Fruit fly (Drosophila melanogaster): ENCODE results near the gene CG11927.
A peak's percentile ranks its signal among the peaks of the same experiment; 100 is the strongest.

Gene CG11927

dm6 chr2L:4820448-4821318, 26.9 kb upstream of the CG11927 start:
- TF ChIP-seq CG4328 (GFP tag; optimal IDR thresholded peaks at IDR 0.05) = peak; percentile 49
- no peak; the same call in 2 of the 3 replicates for TF ChIP-seq Aef1 (GFP tag; IDR thresholded peaks at IDR 0.05)
- TF ChIP-seq CG10267 (tag; optimal IDR thresholded peaks at IDR 0.05) = peak; percentile 67
- 0 out of 2 replicates have a peak, but pooled peaks have one; percentile 7 for TF ChIP-seq stc (GFP tag; IDR thresholded peaks at IDR 0.05)
- TF ChIP-seq Deaf1 (tag; optimal IDR thresholded peaks at IDR 0.05) = no peak
- peak; percentile 2 for TF ChIP-seq CG15479 (GFP tag; optimal IDR thresholded peaks at IDR 0.05)
- TF ChIP-seq CG1603 (tag; optimal IDR thresholded peaks at IDR 0.05) = peak; percentile 65
- no peak for TF ChIP-seq Bgb (GFP tag; IDR thresholded peaks at IDR 0.05; ENCODE audit: partially characterized antibody)
- no peak for TF ChIP-seq sc (optimal IDR thresholded peaks at IDR 0.05)
- peak; percentile 70 for TF ChIP-seq sc (GFP tag; optimal IDR thresholded peaks at IDR 0.05)
- peak; percentile 2 for TF ChIP-seq CG10431 (GFP tag; optimal IDR thresholded peaks at IDR 0.05)
- no peak for TF ChIP-seq Fer3 (tag; optimal IDR thresholded peaks at IDR 0.05)
- TF ChIP-seq CG4820 (GFP tag; optimal IDR thresholded peaks at IDR 0.05) = peak; percentile 21
- peak; percentile 21 for TF ChIP-seq Dip3 (GFP tag; optimal IDR thresholded peaks at IDR 0.05)
- peak; percentile 64 for TF ChIP-seq CG9437 (GFP tag; optimal IDR thresholded peaks at IDR 0.05)
- TF ChIP-seq Antp (GFP tag; optimal IDR thresholded peaks at IDR 0.05) = no peak
- TF ChIP-seq CG30431 (GFP tag; optimal IDR thresholded peaks at IDR 0.05) = peak; percentile 26
- TF ChIP-seq Myb (GFP tag; optimal IDR thresholded peaks at IDR 0.05) = peak; percentile 5
- TF ChIP-seq Oaz (GFP tag; IDR thresholded peaks at IDR 0.05) = peak; percentile 12; the same call in 1 of the 2 replicates
- TF ChIP-seq CG13775 (GFP tag; optimal IDR thresholded peaks at IDR 0.05) = peak; percentile 72
- TF ChIP-seq gem (tag; optimal IDR thresholded peaks at IDR 0.05) = peak; percentile 63
- TF ChIP-seq CG30403 (GFP tag; optimal IDR thresholded peaks at IDR 0.05) = peak; percentile 73
- TF ChIP-seq jumu (GFP tag; optimal IDR thresholded peaks at IDR 0.05) = peak; percentile 46
- no peak for TF ChIP-seq lov (optimal IDR thresholded peaks at IDR 0.05)
- TF ChIP-seq lov (GFP tag; IDR thresholded peaks at IDR 0.05) = 0 out of 3 replicates have a peak, but pooled peaks have one; percentile 19
- peak; percentile 12 for TF ChIP-seq CG9817 (tag; optimal IDR thresholded peaks at IDR 0.05)
- peak; percentile 52 for TF ChIP-seq CG7372 (GFP tag; IDR thresholded peaks at IDR 0.05)
- TF ChIP-seq h (optimal IDR thresholded peaks at IDR 0.05) = no peak
- peak; percentile 16 for TF ChIP-seq CG12071 (GFP tag; optimal IDR thresholded peaks at IDR 0.05)
- TF ChIP-seq CG31441 (GFP tag; IDR thresholded peaks at IDR 0.05) = peak; percentile 67; the same call in 1 of the 2 replicates
- peak; percentile 34 to 60 for TF ChIP-seq tll (GFP tag; optimal IDR thresholded peaks at IDR 0.05)
- TF ChIP-seq amos (GFP tag; IDR thresholded peaks at IDR 0.05; ENCODE audit: partially characterized antibody) = no peak
- TF ChIP-seq hbn (GFP tag; IDR thresholded peaks at IDR 0.05; ENCODE audit: partially characterized antibody) = no peak
- TF ChIP-seq tgo (GFP tag; IDR thresholded peaks at IDR 0.05) = peak; percentile 38
- TF ChIP-seq Sox102F (GFP tag; optimal IDR thresholded peaks at IDR 0.05) = peak; percentile 52
- TF ChIP-seq D19A (tag; optimal IDR thresholded peaks at IDR 0.05) = no peak
- no peak for TF ChIP-seq fd3F (GFP tag; optimal IDR thresholded peaks at IDR 0.05)
- TF ChIP-seq row (GFP tag; IDR thresholded peaks at IDR 0.05) = peak; percentile 75; the same call in 2 of the 3 replicates
- no peak for TF ChIP-seq CG18011 (GFP tag; optimal IDR thresholded peaks at IDR 0.05)
- peak; percentile 43 for TF ChIP-seq Xbp1 (GFP tag; optimal IDR thresholded peaks at IDR 0.05)
- peak; percentile 5 for TF ChIP-seq gcm (GFP tag; optimal IDR thresholded peaks at IDR 0.05)
- no peak for TF ChIP-seq Stat92E (GFP tag; optimal IDR thresholded peaks at IDR 0.05)
- peak; percentile 58 for TF ChIP-seq CG1602 (GFP tag; optimal IDR thresholded peaks at IDR 0.05)
- peak; percentile 66 for TF ChIP-seq az2 (GFP tag; optimal IDR thresholded peaks at IDR 0.05)
- TF ChIP-seq CG17359 (tag; optimal IDR thresholded peaks at IDR 0.05) = peak; percentile 1
- peak; percentile 44; the same call in 2 of the 3 replicates for TF ChIP-seq ci (GFP tag; IDR thresholded peaks at IDR 0.05)
- peak; percentile 48 for TF ChIP-seq Ada2b (GFP tag; IDR thresholded peaks at IDR 0.05)
- TF ChIP-seq run (tag; optimal IDR thresholded peaks at IDR 0.05) = peak; percentile 28
